Fruit fly (Drosophila melanogaster) whole organism, embryonic: ENCODE measurements around the gene CG44838.

Experiments
- Aef1 ChIP-seq: fragments of 200-800 bp; sonication (Bioruptor generic); IDR thresholded peaks from 3 replicates; pipeline ENCODE4 v1.3.6; 2022; ENCODE audit warnings: missing biosample characterization, missing genetic modification characterization
- Asciz ChIP-seq: fragments of 200-800 bp; sonication (Bioruptor generic); optimal IDR thresholded peaks from 2 replicates; lab custom pipeline; 2017; ENCODE audit warnings: missing biosample characterization, mild to moderate bottlenecking, missing genetic modification characterization, missing genetic modification reagents
- B-H2 ChIP-seq: fragments of 200-800 bp; sonication (Bioruptor generic); optimal IDR thresholded peaks from 2 replicates; lab custom pipeline; 2018; ENCODE audit warnings: missing biosample characterization, mild to moderate bottlenecking, missing genetic modification characterization
- C15 ChIP-seq: fragments of 200-800 bp; sonication (Bioruptor generic); IDR thresholded peaks from 3 replicates; pipeline ENCODE4 v1.3.6; 2022; ENCODE audit warnings: missing biosample characterization, missing genetic modification characterization
- CG10267 ChIP-seq: fragments of 200-800 bp; sonication (Bioruptor generic); optimal IDR thresholded peaks from 2 replicates; lab custom pipeline; 2018; ENCODE audit warnings: missing biosample characterization, mild to moderate bottlenecking, missing genetic modification characterization, moderate library complexity
- CG11247 ChIP-seq: fragments of 200-800 bp; sonication (Bioruptor generic); IDR thresholded peaks from 2 replicates; pipeline ENCODE4 v1.3.6; 2022; ENCODE audit warnings: missing biosample characterization, missing genetic modification characterization
- CG12391 ChIP-seq: fragments of 200-800 bp; sonication (Bioruptor generic); optimal IDR thresholded peaks from 3 replicates; lab custom pipeline; 2018; ENCODE audit warnings: missing biosample characterization, mild to moderate bottlenecking, missing genetic modification characterization, moderate library complexity
- CG12659 ChIP-seq: fragments of 200-800 bp; sonication (Bioruptor generic); optimal IDR thresholded peaks from 3 replicates; lab custom pipeline; 2017; ENCODE audit warnings: mild to moderate bottlenecking, missing biosample characterization, missing genetic modification reagents, missing genetic modification characterization
- CG13287 ChIP-seq: fragments of 200-800 bp; sonication (Bioruptor generic); IDR thresholded peaks from 2 replicates; pipeline ENCODE4 v1.3.6; 2022; ENCODE audit warnings: missing biosample characterization, missing genetic modification characterization; ENCODE audit not compliant: partially characterized antibody
- CG15514 ChIP-seq: fragments of 200-800 bp; sonication (Bioruptor generic); optimal IDR thresholded peaks from 3 replicates; lab custom pipeline; 2017; ENCODE audit warnings: missing biosample characterization, missing genetic modification characterization, mild to moderate bottlenecking, moderate library complexity, missing genetic modification reagents
- CG16815 ChIP-seq: fragments of 200-800 bp; sonication (Bioruptor generic); optimal IDR thresholded peaks from 3 replicates; lab custom pipeline; 2017; ENCODE audit warnings: missing biosample characterization, mild to moderate bottlenecking, missing genetic modification characterization
- CG1832 ChIP-seq: fragments of 200-800 bp; sonication (Bioruptor generic); optimal IDR thresholded peaks from 2 replicates; lab custom pipeline; 2017; ENCODE audit warnings: missing biosample characterization, mild to moderate bottlenecking, missing genetic modification characterization, inconsistent platforms
- CG2116 ChIP-seq: fragments of 200-800 bp; sonication (Bioruptor generic); optimal IDR thresholded peaks from 3 replicates; lab custom pipeline; 2018; ENCODE audit warnings: missing biosample characterization, mild to moderate bottlenecking, missing genetic modification characterization
- CG3163 ChIP-seq: fragments of 200-800 bp; sonication (Bioruptor generic); optimal IDR thresholded peaks from 3 replicates; lab custom pipeline; 2016; ENCODE audit warnings: missing biosample characterization, missing genetic modification characterization
- CG4854 ChIP-seq: fragments of 200-800 bp; sonication (Bioruptor generic); optimal IDR thresholded peaks from 2 replicates; lab custom pipeline; 2016; ENCODE audit warnings: missing biosample characterization, missing genetic modification characterization, inconsistent platforms
- CG7271 ChIP-seq: fragments of 200-800 bp; sonication (Bioruptor generic); optimal IDR thresholded peaks from 2 replicates; lab custom pipeline; 2018; ENCODE audit warnings: missing biosample characterization, mild to moderate bottlenecking, missing genetic modification characterization, moderate library complexity
- CG7839 ChIP-seq: fragments of 200-800 bp; sonication (Bioruptor generic); optimal IDR thresholded peaks from 3 replicates; lab custom pipeline; 2018; ENCODE audit warnings: missing biosample characterization, mild to moderate bottlenecking, missing genetic modification characterization, moderate library complexity
- CG9215 ChIP-seq: fragments of 200-800 bp; sonication (Bioruptor generic); IDR thresholded peaks from 2 replicates; pipeline ENCODE4 v1.3.6; 2022; ENCODE audit warnings: missing biosample characterization, missing genetic modification characterization
- CG9727 ChIP-seq: fragments of 200-800 bp; sonication (Bioruptor generic); optimal IDR thresholded peaks from 3 replicates; lab custom pipeline; 2017; ENCODE audit warnings: missing biosample characterization, mild to moderate bottlenecking, missing genetic modification characterization
- CG9876 ChIP-seq: fragments of 200-800 bp; sonication (Bioruptor generic); optimal IDR thresholded peaks from 2 replicates; lab custom pipeline; 2016; ENCODE audit warnings: missing biosample characterization, missing genetic modification characterization
- Dip2 ChIP-seq: fragments of 200-800 bp; sonication (Bioruptor generic); IDR thresholded peaks from 2 replicates; pipeline ENCODE4 v1.3.6; 2022; ENCODE audit warnings: missing biosample characterization, missing genetic modification characterization
- Elba2 ChIP-seq: fragments of 200-800 bp; sonication (Bioruptor generic); optimal IDR thresholded peaks from 3 replicates; lab custom pipeline; 2016; ENCODE audit warnings: missing biosample characterization, missing genetic modification characterization
- HLH4C ChIP-seq: fragments of 200-800 bp; sonication (Bioruptor generic); IDR thresholded peaks from 3 replicates; pipeline ENCODE4 v1.3.6; 2022; ENCODE audit warnings: missing biosample characterization, missing genetic modification characterization; ENCODE audit not compliant: partially characterized antibody
- HLH54F ChIP-seq: fragments of 200-800 bp; sonication (Bioruptor generic); optimal IDR thresholded peaks from 3 replicates; lab custom pipeline; 2016; ENCODE audit warnings: missing biosample characterization, missing genetic modification characterization
- Hsf ChIP-seq: fragments of 200-800 bp; sonication (Bioruptor generic); optimal IDR thresholded peaks from 3 replicates; lab custom pipeline; 2016; ENCODE audit warnings: missing biosample characterization, missing genetic modification characterization
- NC2β ChIP-seq: fragments of 200-800 bp; sonication (Bioruptor generic); optimal IDR thresholded peaks from 2 replicates; lab custom pipeline; 2016; ENCODE audit warnings: missing biosample characterization, missing genetic modification characterization
- Nf-YB ChIP-seq: fragments of 200-800 bp; sonication (Bioruptor generic); optimal IDR thresholded peaks from 3 replicates; lab custom pipeline; 2019; ENCODE audit warnings: missing biosample characterization, mild to moderate bottlenecking, missing genetic modification characterization, moderate library complexity
- Nf-YC ChIP-seq: fragments of 200-800 bp; optimal IDR thresholded peaks from 3 replicates; lab custom pipeline; 2019; ENCODE audit warnings: missing biosample characterization, mild to moderate bottlenecking, missing genetic modification characterization, moderate library complexity
- Optix ChIP-seq: fragments of 200-800 bp; sonication (Bioruptor generic); IDR thresholded peaks from 3 replicates; pipeline ENCODE4 v1.3.6; 2022; ENCODE audit warnings: missing biosample characterization, missing genetic modification characterization
- ase ChIP-seq: fragments of 200-800 bp; sonication (Bioruptor generic); IDR thresholded peaks from 3 replicates; pipeline ENCODE4 v1.3.6; 2022; ENCODE audit warnings: missing biosample characterization, missing genetic modification characterization
- bowl ChIP-seq: fragments of 200-800 bp; sonication (Bioruptor generic); IDR thresholded peaks from 2 replicates; pipeline ENCODE4 v1.3.6; 2022; ENCODE audit warnings: missing biosample characterization, missing genetic modification characterization
- caup ChIP-seq: fragments of 200-800 bp; sonication (Bioruptor generic); optimal IDR thresholded peaks from 3 replicates; lab custom pipeline; 2017; ENCODE audit warnings: missing biosample characterization, mild to moderate bottlenecking, missing genetic modification characterization, moderate library complexity; ENCODE audit not compliant: severe bottlenecking
- chinmo ChIP-seq: fragments of 200-800 bp; sonication (Bioruptor generic); IDR thresholded peaks from 4 replicates; pipeline ENCODE4 v1.3.6; 2022; ENCODE audit warnings: missing biosample characterization, missing genetic modification characterization; ENCODE audit not compliant: partially characterized antibody
- da ChIP-seq: fragments of 200-800 bp; sonication (Bioruptor generic); optimal IDR thresholded peaks from 2 replicates; lab custom pipeline; 2016; ENCODE audit warnings: missing biosample characterization, missing genetic modification characterization
- dati ChIP-seq: fragments of 200-800 bp; sonication (Bioruptor generic); IDR thresholded peaks from 2 replicates; pipeline ENCODE4 v1.3.6; 2022; ENCODE audit warnings: missing biosample characterization, missing genetic modification characterization
- dpn ChIP-seq, 2 experiments: fragments of 200-800 bp; sonication (Bioruptor generic); optimal IDR thresholded peaks; 3 replicates each; lab custom pipeline; 2016; ENCODE audit warnings: missing biosample characterization in 2 of 2, missing genetic modification characterization in 2 of 2
- ftz-f1 ChIP-seq: fragments of 200-800 bp; sonication (Bioruptor generic); optimal IDR thresholded peaks from 2 replicates; lab custom pipeline; 2016; ENCODE audit warnings: missing biosample characterization, missing genetic modification characterization
- h ChIP-seq: fragments of >200 bp; optimal IDR thresholded peaks from 2 replicates; lab custom pipeline; 2017
- hkb ChIP-seq, 2 experiments: fragments of 200-800 bp in 1 of 2; fragments of >200 bp in 1 of 2; sonication (Bioruptor generic) in 1 of 2; IDR thresholded peaks in 1 of 2; optimal IDR thresholded peaks in 1 of 2; 2 replicates each; pipeline versions ENCODE4 v1.3.6 to Lab custom; 2017 to 2022; ENCODE audit warnings: missing biosample characterization in 1 of 2, missing genetic modification characterization in 1 of 2
- lmd ChIP-seq: fragments of 200-800 bp; sonication (Bioruptor generic); IDR thresholded peaks from 2 replicates; pipeline ENCODE4 v1.3.6; 2022; ENCODE audit warnings: missing biosample characterization, missing genetic modification characterization
- mam ChIP-seq: fragments of 200-800 bp; sonication (Bioruptor generic); optimal IDR thresholded peaks from 3 replicates; lab custom pipeline; 2016; ENCODE audit warnings: missing biosample characterization, missing genetic modification characterization
- p53 ChIP-seq: fragments of 200-800 bp; sonication (Bioruptor generic); optimal IDR thresholded peaks from 2 replicates; lab custom pipeline; 2016; ENCODE audit warnings: missing biosample characterization, missing genetic modification characterization
- peb ChIP-seq: fragments of 200-800 bp; sonication (Bioruptor generic); IDR thresholded peaks from 2 replicates; pipeline ENCODE4 v1.3.6; 2022; ENCODE audit warnings: missing biosample characterization, missing genetic modification characterization
- pita ChIP-seq: fragments of 200-800 bp; sonication (Bioruptor generic); optimal IDR thresholded peaks from 2 replicates; lab custom pipeline; 2017; ENCODE audit warnings: missing biosample characterization, mild to moderate bottlenecking, missing genetic modification characterization
- pum ChIP-seq: fragments of 200-800 bp; sonication (Bioruptor generic); optimal IDR thresholded peaks from 2 replicates; lab custom pipeline; 2016; ENCODE audit warnings: missing biosample characterization, missing genetic modification characterization
- ranshi ChIP-seq: fragments of 200-800 bp; sonication (Bioruptor generic); IDR thresholded peaks from 2 replicates; pipeline ENCODE4 v1.3.6; 2022; ENCODE audit warnings: missing biosample characterization, missing genetic modification characterization
- sens ChIP-seq: fragments of 200-800 bp; sonication (Bioruptor generic); peaks from one replicate; lab custom pipeline; 2016; ENCODE audit warnings: missing biosample characterization, missing genetic modification characterization
- trh ChIP-seq: fragments of 200-800 bp; sonication (Bioruptor generic); optimal IDR thresholded peaks from 2 replicates; lab custom pipeline; 2016; ENCODE audit warnings: missing biosample characterization, missing genetic modification characterization
- tup ChIP-seq: fragments of 200-800 bp; sonication (Bioruptor generic); optimal IDR thresholded peaks from 2 replicates; lab custom pipeline; 2016; ENCODE audit warnings: missing biosample characterization, mild to moderate bottlenecking, missing genetic modification characterization, moderate library complexity
- vvl ChIP-seq: fragments of 200-800 bp; sonication (Bioruptor generic); IDR thresholded peaks from 2 replicates; pipeline ENCODE4 v1.3.6; 2022; ENCODE audit warnings: missing biosample characterization, missing genetic modification characterization
- wek ChIP-seq: fragments of 200-800 bp; sonication (Bioruptor generic); optimal IDR thresholded peaks from 3 replicates; lab custom pipeline; 2018; ENCODE audit warnings: missing biosample characterization, mild to moderate bottlenecking, missing genetic modification characterization, moderate library complexity

Gene CG44838

dm6 chr3L:9455819-9456388 is 4.9 kb upstream of the CG44838 start, which contains the start of the genes phol and CG3552 (continued):
- TF ChIP-seq C15: no peak
- TF ChIP-seq CG11247: no peak
- peak; percentile 6 for TF ChIP-seq NC2β (GFP tag; lab: Kevin White, UChicago)
- no peak for TF ChIP-seq ase (GFP tag; lab: Robert Waterston, UW)
- no peak for TF ChIP-seq lmd (GFP tag; lab: Robert Waterston, UW)
- no peak for TF ChIP-seq ftz-f1
- peak; percentile 43 for TF ChIP-seq Nf-YC (tag; lab: Kevin White, UChicago)
- peak; percentile 98 for TF ChIP-seq CG2116 (GFP tag; lab: Kevin White, UChicago)
- no peak for TF ChIP-seq ranshi
- TF ChIP-seq CG9215 (GFP tag; lab: Robert Waterston, UW): no peak
- no peak for TF ChIP-seq pita (GFP tag; lab: Kevin White, UChicago)
- peak; percentile 13 for TF ChIP-seq mam (GFP tag; lab: Kevin White, UChicago)
- no peak for TF ChIP-seq da (GFP tag; lab: Kevin White, UChicago)
- peak; percentile 48 for TF ChIP-seq CG10267
- TF ChIP-seq Dip2: no peak
- no peak for TF ChIP-seq caup
- TF ChIP-seq hkb (optimal IDR thresholded peaks at IDR 0.05; lab: Kevin White, UChicago): peak; percentile 3
- no peak for TF ChIP-seq hkb (GFP tag; IDR thresholded peaks at IDR 0.05; lab: Robert Waterston, UW)
- no peak for TF ChIP-seq vvl (GFP tag; lab: Robert Waterston, UW)
- no peak for TF ChIP-seq Nf-YB (GFP tag; lab: Kevin White, UChicago)
- TF ChIP-seq chinmo (GFP tag; lab: Robert Waterston, UW): 0 out of 4 replicates have a peak, but pooled peaks have one; percentile 36
- no peak for TF ChIP-seq HLH54F (GFP tag; lab: Kevin White, UChicago)
- TF ChIP-seq CG9876 (GFP tag; lab: Kevin White, UChicago): no peak
- no peak for TF ChIP-seq peb
- peak; percentile 64 for TF ChIP-seq sens (GFP tag; lab: Kevin White, UChicago)
- TF ChIP-seq Asciz (GFP tag; lab: Kevin White, UChicago): no peak
- no peak for TF ChIP-seq Hsf
- no peak for TF ChIP-seq CG7271
- no peak for TF ChIP-seq h (lab: Kevin White, UChicago)
- TF ChIP-seq tup (GFP tag; lab: Kevin White, UChicago): no peak
- peak; percentile 29 for TF ChIP-seq CG12659
- TF ChIP-seq CG16815 (GFP tag; lab: Kevin White, UChicago): no peak
- peak; percentile 54 for TF ChIP-seq CG15514 (GFP tag; lab: Kevin White, UChicago)
- TF ChIP-seq Optix (GFP tag; lab: Robert Waterston, UW): no peak
- TF ChIP-seq dati (GFP tag; lab: Robert Waterston, UW): no peak
- TF ChIP-seq wek (GFP tag; lab: Kevin White, UChicago): no peak
- peak; percentile 33 for TF ChIP-seq CG9727
- peak; percentile 31; the same call in 1 of the 2 replicates for TF ChIP-seq CG13287 (GFP tag; lab: Robert Waterston, UW)
- no peak for TF ChIP-seq trh (GFP tag; lab: Kevin White, UChicago)
- no peak for TF ChIP-seq HLH4C (GFP tag; lab: Robert Waterston, UW)
- TF ChIP-seq Aef1: no peak
- TF ChIP-seq B-H2: peak; percentile 28
- TF ChIP-seq CG1832 (GFP tag; lab: Kevin White, UChicago): no peak
- TF ChIP-seq p53: no peak
- no peak for TF ChIP-seq pum (GFP tag; lab: Kevin White, UChicago)
- no peak for TF ChIP-seq CG3163 (GFP tag; lab: Kevin White, UChicago)
- no peak for TF ChIP-seq Elba2 (GFP tag; lab: Kevin White, UChicago)
- TF ChIP-seq bowl (GFP tag; lab: Robert Waterston, UW): no peak
- TF ChIP-seq CG7839 (tag; lab: Kevin White, UChicago): no peak
- no peak for TF ChIP-seq CG4854 (GFP tag; lab: Kevin White, UChicago)
- TF ChIP-seq CG12391 (tag; lab: Kevin White, UChicago): peak; percentile 34
- TF ChIP-seq dpn (GFP tag; optimal IDR thresholded peaks at IDR 0.05; lab: Kevin White, UChicago): peak in 1 of 2 experiments; percentile 8
